Fruit fly (Drosophila melanogaster): ENCODE measurements around the gene CG15387.

CG15387 gene

dm6 chr2L:2217067-2217684 is 8.9 kb downstream of the CG15387 start, which contains the start of the genes CG15386, CG42371 and mio (continued):
- TF ChIP-seq CG14860 (GFP tag; IDR thresholded peaks at IDR 0.05; ENCODE audit: partially characterized antibody) (no peak), wdn (GFP tag; IDR thresholded peaks at IDR 0.05) (0 out of 2 replicates have a peak, but pooled peaks have one; percentile 19), unc-4 (GFP tag; IDR thresholded peaks at IDR 0.05; ENCODE audit: partially characterized antibody) (peak; percentile 53), lbe (GFP tag; optimal IDR thresholded peaks at IDR 0.05) (peak; percentile 22), CG3281 (GFP tag; optimal IDR thresholded peaks at IDR 0.05) (peak; percentile 10), caup (GFP tag; optimal IDR thresholded peaks at IDR 0.05; ENCODE audit: severe bottlenecking) (peak; percentile 9), grau (tag; optimal IDR thresholded peaks at IDR 0.05) (peak; percentile 17), ssp (GFP tag; IDR thresholded peaks at IDR 0.05) (no peak), Sin3A (optimal IDR thresholded peaks at IDR 0.05) (peak; percentile 34), CG11093 (GFP tag; IDR thresholded peaks at IDR 0.05) (no peak), pfk (GFP tag; optimal IDR thresholded peaks at IDR 0.05) (no peak), trem (tag; optimal IDR thresholded peaks at IDR 0.05) (peak; percentile 8), CG17186 (GFP tag; optimal IDR thresholded peaks at IDR 0.05) (peak; percentile 39), CG2129 (GFP tag; IDR thresholded peaks at IDR 0.05; ENCODE audit: partially characterized antibody) (no peak), CG7556 (GFP tag; optimal IDR thresholded peaks at IDR 0.05) (no peak), sna (GFP tag; IDR thresholded peaks at IDR 0.05; ENCODE audit: partially characterized antibody) (no peak), maf-S (GFP tag; optimal IDR thresholded peaks at IDR 0.05) (no peak), her (GFP tag; optimal IDR thresholded peaks at IDR 0.05) (peak; percentile 11), CG8388 (GFP tag; optimal IDR thresholded peaks at IDR 0.05) (no peak), knrl (GFP tag; IDR thresholded peaks at IDR 0.05; ENCODE audit: partially characterized antibody) (no peak), CG3995 (GFP tag; optimal IDR thresholded peaks at IDR 0.05) (peak; percentile 41), prd (optimal IDR thresholded peaks at IDR 0.05) (no peak), prd (GFP tag; IDR thresholded peaks at IDR 0.05) (0 out of 3 replicates have a peak, but pooled peaks have one; percentile 29), CG9797 (GFP tag; optimal IDR thresholded peaks at IDR 0.05) (peak; percentile 18), lmd (GFP tag; IDR thresholded peaks at IDR 0.05) (no peak), fd3F (GFP tag; optimal IDR thresholded peaks at IDR 0.05) (no peak), CG11085 (GFP tag; IDR thresholded peaks at IDR 0.05) (no peak), nmo (GFP tag; optimal IDR thresholded peaks at IDR 0.05) (peak; percentile 26), rib (GFP tag; IDR thresholded peaks at IDR 0.05) (0 out of 2 replicates have a peak, but pooled peaks have one; percentile 19), CG6813 (GFP tag; optimal IDR thresholded peaks at IDR 0.05) (no peak), CG14050 (GFP tag; IDR thresholded peaks at IDR 0.05) (no peak), Ssrp (tag; optimal IDR thresholded peaks at IDR 0.05) (no peak), BEAF-32 (GFP tag; optimal IDR thresholded peaks at IDR 0.05) (peak; percentile 52), vvl (GFP tag; IDR thresholded peaks at IDR 0.05) (no peak), ara (GFP tag; IDR thresholded peaks at IDR 0.05) (no peak), CG3163 (GFP tag; optimal IDR thresholded peaks at IDR 0.05) (no peak), fd102C (GFP tag; optimal IDR thresholded peaks at IDR 0.05) (no peak), GATAe (GFP tag; conservative IDR thresholded peaks at IDR 0.05) (peak; percentile 46; the same call in 1 of the 2 replicates), hkb (optimal IDR thresholded peaks at IDR 0.05) (no peak), hkb (GFP tag; IDR thresholded peaks at IDR 0.05) (peak; percentile 43; the same call in 1 of the 2 replicates), bsh (GFP tag; optimal IDR thresholded peaks at IDR 0.05) (no peak), yki (optimal IDR thresholded peaks at IDR 0.05) (no peak), Fer1 (GFP tag; optimal IDR thresholded peaks at IDR 0.05) (peak; percentile 42), CG10274 (GFP tag; optimal IDR thresholded peaks at IDR 0.05) (no peak), abd-A (tag; optimal IDR thresholded peaks at IDR 0.05) (no peak), CG9817 (tag; optimal IDR thresholded peaks at IDR 0.05) (no peak), pho (GFP tag; optimal IDR thresholded peaks at IDR 0.05) (no peak), sens (GFP tag) (peak; percentile 58), CG4854 (GFP tag; optimal IDR thresholded peaks at IDR 0.05) (no peak), pnt (GFP tag; optimal IDR thresholded peaks at IDR 0.05) (no peak)

Data from whole organism, embryonic.